Worm (Caenorhabditis elegans): ENCODE measurements around the gene K07F5.14.

DNA sequence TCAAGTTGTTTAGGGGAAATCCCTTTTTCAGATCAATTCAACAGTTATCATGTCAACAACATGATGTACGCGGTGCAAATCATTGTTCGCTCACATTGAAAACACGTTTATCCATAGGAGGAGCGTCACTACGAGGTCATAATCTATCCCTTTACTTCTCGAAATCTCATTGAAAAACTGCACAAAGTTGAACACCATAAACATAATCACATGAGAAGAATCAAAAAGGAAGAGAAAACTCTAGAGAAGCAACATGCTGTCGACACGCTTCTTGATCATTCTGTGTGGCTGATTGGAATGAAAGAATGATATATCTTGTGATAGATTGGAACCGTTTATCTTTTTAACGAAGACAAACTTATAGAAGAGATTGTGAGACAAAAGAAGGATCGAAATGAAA lies 5.9 kb downstream of the K07F5.14 start:
- TF ChIP-seq aly-1 (tag; optimal IDR thresholded peaks at IDR 0.05) (no peak), ama-1 (optimal IDR thresholded peaks at IDR 0.05) (no peak), ceh-13 (GFP tag; optimal IDR thresholded peaks at IDR 0.05) (no peak), hmbx-1 (tag; optimal IDR thresholded peaks at IDR 0.05) (no peak), hnd-1 (tag; optimal IDR thresholded peaks at IDR 0.05) (no peak), F13C5.2 (tag; optimal IDR thresholded peaks at IDR 0.05) (no peak), scrt-1 (GFP tag; IDR thresholded peaks at IDR 0.05) (no peak), B0310.2 (tag; optimal IDR thresholded peaks at IDR 0.05) (no peak), ets-7 (tag; optimal IDR thresholded peaks at IDR 0.05) (no peak), ceh-36 (tag; optimal IDR thresholded peaks at IDR 0.05) (no peak), tbx-37 (GFP tag; conservative IDR thresholded peaks at IDR 0.05) (no peak), pes-1 (GFP tag; IDR thresholded peaks at IDR 0.05) (no peak), tra-4 (tag; optimal IDR thresholded peaks at IDR 0.05) (no peak)

All from whole organism, early embryonic.